Worm (Caenorhabditis elegans): ENCODE results near the gene F35H8.2.

Gene F35H8.2

ce11 chrII:9554925-9555553, at the start of gene F35H8.2:
TSS of gene F35H8.2 (plus strand) at chrII:9555503.
- TF ChIP-seq snpc-1.3 (tag; optimal IDR thresholded peaks at IDR 0.05; ENCODE audit: insufficient read depth) (no peak), ceh-40 (GFP tag; IDR thresholded peaks at IDR 0.05) (no peak), hsf-1 (GFP tag; IDR thresholded peaks at IDR 0.05) (no peak), chd-7 (tag; optimal IDR thresholded peaks at IDR 0.05) (no peak)

- TF ChIP-seq hlh-26 (GFP tag; conservative IDR thresholded peaks at IDR 0.05) (no peak), ceh-79 (tag; optimal IDR thresholded peaks at IDR 0.05) (no peak), him-1 (tag; optimal IDR thresholded peaks at IDR 0.05) (no peak), rec-8 (tag; optimal IDR thresholded peaks at IDR 0.05) (no peak), Y56A3A.18 (GFP tag; IDR thresholded peaks at IDR 0.05) (no peak), F39B2.1 (GFP tag; IDR thresholded peaks at IDR 0.05) (no peak), F55B11.4 (tag; optimal IDR thresholded peaks at IDR 0.05; ENCODE audit: borderline replicate concordance, insufficient read depth) (no peak), nhr-179 (tag; optimal IDR thresholded peaks at IDR 0.05) (no peak), cebp-2 (GFP tag; IDR thresholded peaks at IDR 0.05) (no peak), zfh-2 (GFP tag; conservative IDR thresholded peaks at IDR 0.05) (no peak), egl-44 (GFP tag; IDR thresholded peaks at IDR 0.05) (no peak), B0261.1 (tag; optimal IDR thresholded peaks at IDR 0.05) (no peak)
These were observed 48.1 kb upstream of the F35H8.2 start, which contains the start of gene gcy-3 for ce11 chrII:9507181-9507580. TSS of gene gcy-3 (minus strand) at chrII:9507281.

ce11 chrII:9516836-9517235, 38.5 kb upstream of the F35H8.2 start, which contains the start of gene gcy-1:
TSS of gene gcy-1 (minus strand) at chrII:9516936.
- TF ChIP-seq hsf-1 (GFP tag; IDR thresholded peaks at IDR 0.05) (no peak), rec-8 (tag; optimal IDR thresholded peaks at IDR 0.05) (no peak), F57C9.4 (tag; optimal IDR thresholded peaks at IDR 0.05) (no peak)

- TF ChIP-seq ztf-28 (GFP tag; IDR thresholded peaks at IDR 0.05) (no peak), snpc-1.1 (tag; optimal IDR thresholded peaks at IDR 0.05; ENCODE audit: insufficient read depth) (no peak), K11D2.4 (GFP tag; IDR thresholded peaks at IDR 0.05) (no peak), aptf-2 (GFP tag; conservative IDR thresholded peaks at IDR 0.05) (no peak)
These were observed 36.5 kb upstream of the F35H8.2 start, which contains the start of the genes sfxn-1.1 and AH6.3 for ce11 chrII:9518781-9519180. TSS of gene sfxn-1.1 (minus strand) at chrII:9518881. TSS of gene AH6.3 (plus strand) at chrII:9519055.

- no peak for TF ChIP-seq nhr-179 (tag; optimal IDR thresholded peaks at IDR 0.05)
- TF ChIP-seq lag-1 (GFP tag; IDR thresholded peaks at IDR 0.05) = no peak
- TF ChIP-seq aptf-3 (GFP tag; IDR thresholded peaks at IDR 0.05) = no peak
- TF ChIP-seq ztf-6 (GFP tag; IDR thresholded peaks at IDR 0.05) = no peak
- TF ChIP-seq nfya-1 (tag; optimal IDR thresholded peaks at IDR 0.05; ENCODE audit: borderline replicate concordance, insufficient read depth) = no peak
- TF ChIP-seq efl-1 (GFP tag; optimal IDR thresholded peaks at IDR 0.05) = no peak
- TF ChIP-seq D2030.7 (GFP tag; IDR thresholded peaks at IDR 0.05) = no peak
- no peak for TF ChIP-seq xnd-1 (tag; optimal IDR thresholded peaks at IDR 0.05)
- no peak for TF ChIP-seq die-1 (tag; optimal IDR thresholded peaks at IDR 0.05)
- TF ChIP-seq nhr-90 (tag; optimal IDR thresholded peaks at IDR 0.05) = no peak
- TF ChIP-seq ztf-18 (tag; optimal IDR thresholded peaks at IDR 0.05) = no peak
- TF ChIP-seq B0261.1 (tag; optimal IDR thresholded peaks at IDR 0.05) = no peak
- no peak for TF ChIP-seq tbx-9 (tag; optimal IDR thresholded peaks at IDR 0.05; ENCODE audit: borderline replicate concordance)
- TF ChIP-seq ceh-79 (tag; optimal IDR thresholded peaks at IDR 0.05) = no peak
These were observed 33.7 kb upstream of the F35H8.2 start, which contains the start of gene sra-1 for ce11 chrII:9521570-9521969. TSS of gene sra-1 (minus strand) at chrII:9521670.

Measured in whole organism, young adult.